Worm (Caenorhabditis elegans) whole organism, dauer: ENCODE results near the gene C02F5.10.

Experiments used
- unc-62 ChIP-seq: sonication (generic microtip); optimal IDR thresholded peaks from 2 replicates; lab custom pipeline; 2017; ENCODE audit warnings: missing biosample characterization, missing genetic modification reagents, missing genetic modification characterization

C02F5.10 gene

DNA sequence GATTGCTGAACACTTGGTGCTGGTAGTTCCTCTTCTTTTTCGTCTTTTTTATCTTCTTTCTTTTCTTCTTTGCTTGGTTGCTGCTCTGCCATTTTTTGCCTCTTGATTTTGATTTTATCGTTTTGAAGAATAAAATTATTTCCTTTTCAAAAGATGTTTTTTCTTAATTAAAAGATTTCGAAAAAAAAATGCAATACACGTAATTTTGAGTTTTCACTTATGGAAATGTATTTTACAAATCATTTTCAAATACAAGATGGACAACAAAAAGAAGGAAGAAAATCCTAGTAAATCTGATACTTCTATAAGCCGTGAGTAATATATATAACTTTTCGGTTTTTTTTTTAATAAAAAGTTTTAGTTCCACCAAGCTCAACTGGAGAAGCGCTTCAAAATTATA lies at the start of gene C02F5.10, which contains the start of gene C02F5.2:
Gene C02F5.10 (minus strand): TSS at position 101 of the 400 bp plus-strand sequence.
Gene C02F5.2 (plus strand): TSS at position 239 of the 400 bp plus-strand sequence.
- no peak for TF ChIP-seq unc-62

- TF ChIP-seq unc-62 = no peak
Observed at ce11 chrIII:8298216-8298920, 49.1 kb upstream of the C02F5.10 start.

DNA sequence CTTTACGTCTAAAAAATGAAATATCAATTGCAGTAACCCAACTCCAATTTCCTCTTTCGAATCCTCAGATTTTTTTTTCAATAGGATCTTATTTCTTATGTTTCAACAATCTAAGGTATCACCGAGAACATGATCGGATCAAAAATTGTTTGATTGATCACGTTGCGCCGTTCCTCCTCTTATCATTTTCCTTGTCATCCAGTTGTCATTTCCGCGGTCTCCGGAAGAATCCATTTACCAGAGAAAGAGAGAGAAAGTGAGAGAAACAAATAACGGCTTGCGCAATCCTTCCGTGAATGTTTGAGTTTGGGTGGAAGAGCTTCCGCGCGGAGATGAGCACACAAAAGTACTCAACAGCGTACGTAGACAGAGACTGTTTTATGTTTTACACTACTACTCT lies 44.0 kb upstream of the C02F5.10 start:
- TF ChIP-seq unc-62 = no peak

DNA sequence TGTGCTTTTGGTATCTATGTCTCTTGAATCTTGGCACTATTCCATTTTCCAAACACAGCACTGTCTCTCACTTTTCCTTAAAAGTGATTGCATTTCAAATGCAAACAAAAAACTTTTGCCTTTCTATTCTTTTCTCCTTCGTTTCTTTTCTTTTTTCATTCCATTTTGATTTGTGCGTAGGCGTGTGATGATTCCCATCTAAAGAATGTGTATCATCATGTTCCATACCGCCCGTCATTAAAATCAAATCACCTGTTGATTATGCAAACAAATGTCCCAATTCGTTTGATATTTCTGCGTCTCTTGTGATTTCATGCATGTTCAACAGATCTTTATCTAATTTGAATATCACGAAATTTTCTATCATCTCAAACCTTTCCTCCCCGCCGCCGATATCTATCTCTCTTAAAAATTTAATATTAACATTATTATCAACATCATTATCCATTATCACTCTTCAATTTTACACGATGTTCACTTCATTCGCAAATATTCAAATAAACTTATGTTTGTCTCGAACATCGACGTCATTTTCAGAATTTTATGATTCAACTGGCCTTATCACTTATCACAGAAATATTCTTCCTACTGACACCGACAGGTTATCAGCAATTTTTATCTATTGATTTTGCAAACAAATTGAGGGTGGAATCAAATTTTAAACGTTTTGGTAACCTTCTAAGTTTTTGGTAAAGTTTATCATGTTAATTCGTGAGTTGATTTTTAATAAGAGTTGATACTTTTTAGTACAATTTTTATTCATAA lies 42.2 kb upstream of the C02F5.10 start:
- no peak for TF ChIP-seq unc-62

ce11 chrIII:8289181-8289580 lies 39.9 kb upstream of the C02F5.10 start:
- no peak for TF ChIP-seq unc-62

DNA sequence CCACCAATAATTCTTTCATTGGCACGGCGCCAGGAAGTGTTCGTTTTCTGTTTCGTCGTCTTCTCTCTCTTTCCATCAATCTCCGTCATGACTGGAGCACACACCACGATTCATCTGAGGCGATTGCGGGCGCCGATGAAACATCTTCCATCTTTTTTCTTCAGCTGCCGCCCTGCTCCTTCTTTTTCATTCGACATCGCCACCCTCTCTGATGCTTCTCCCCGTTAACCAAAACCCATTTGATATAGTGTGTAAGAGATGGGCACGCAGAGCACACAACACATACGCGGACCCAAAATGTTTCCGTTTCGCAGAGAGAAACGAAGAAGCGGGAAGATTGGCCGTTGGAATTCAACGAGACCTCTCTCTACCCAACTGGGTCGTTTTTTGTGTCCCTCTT lies 38.2 kb upstream of the C02F5.10 start:
- no peak for TF ChIP-seq unc-62

DNA sequence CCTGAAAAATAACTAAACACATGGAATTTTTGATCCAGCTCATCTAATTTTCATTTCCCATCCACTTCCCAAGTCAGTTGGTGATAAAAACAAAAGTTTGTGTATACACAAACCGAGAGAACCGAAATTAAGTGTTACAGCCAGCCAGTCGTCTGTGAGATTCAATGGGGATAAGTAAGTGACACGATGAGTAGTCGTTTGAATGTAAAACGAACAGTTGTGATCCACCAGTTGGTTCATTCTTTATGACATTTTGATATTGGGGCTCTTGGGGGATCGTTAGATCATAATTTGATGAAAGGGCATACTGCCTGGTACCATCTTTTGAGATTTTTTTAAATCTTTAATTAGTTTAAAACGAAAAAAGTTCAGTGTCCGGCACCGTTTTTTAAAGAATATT lies 37.5 kb upstream of the C02F5.10 start:
- TF ChIP-seq unc-62 = no peak

- no peak for TF ChIP-seq unc-62
Observed at ce11 chrIII:8286003-8286402, 36.7 kb upstream of the C02F5.10 start.

DNA sequence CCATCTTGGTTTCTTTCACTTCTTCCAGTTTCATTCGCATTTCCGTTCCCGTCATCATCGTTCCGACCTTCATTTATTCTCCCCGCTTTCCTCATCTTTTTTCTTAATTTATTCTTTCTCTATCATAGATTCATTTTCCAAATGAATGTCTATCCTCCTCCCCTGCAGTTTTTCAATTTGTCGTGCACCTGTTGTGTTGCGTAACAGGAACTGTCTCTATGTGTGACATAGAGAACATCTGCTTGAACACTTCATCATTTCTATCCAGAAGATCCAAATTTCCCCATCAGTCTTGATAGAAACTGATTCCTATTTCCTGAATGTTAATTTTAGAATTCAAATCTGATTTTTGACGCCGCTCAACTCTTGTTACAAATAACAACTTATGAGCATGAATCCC lies 34.2 kb upstream of the C02F5.10 start:
- no peak for TF ChIP-seq unc-62

DNA sequence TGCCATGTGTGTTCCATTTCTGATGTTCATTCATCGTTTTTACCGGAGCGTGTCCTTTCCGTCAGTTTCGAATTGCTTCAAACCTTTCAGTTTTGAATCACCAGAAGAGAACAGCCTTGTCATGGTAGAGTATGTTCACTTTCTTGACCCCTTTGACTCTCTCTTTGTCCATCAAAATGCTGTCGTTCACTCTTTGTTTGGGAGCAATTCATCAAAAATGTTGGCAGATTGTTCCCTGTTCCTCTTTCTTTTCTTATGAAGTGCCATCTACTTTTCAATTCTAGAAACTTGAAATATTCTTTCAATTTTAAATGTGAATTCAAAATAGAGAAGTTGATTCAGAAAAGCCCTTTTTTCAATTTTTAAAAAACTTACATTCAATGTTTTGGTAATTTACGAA lies 32.0 kb upstream of the C02F5.10 start:
- no peak for TF ChIP-seq unc-62

DNA sequence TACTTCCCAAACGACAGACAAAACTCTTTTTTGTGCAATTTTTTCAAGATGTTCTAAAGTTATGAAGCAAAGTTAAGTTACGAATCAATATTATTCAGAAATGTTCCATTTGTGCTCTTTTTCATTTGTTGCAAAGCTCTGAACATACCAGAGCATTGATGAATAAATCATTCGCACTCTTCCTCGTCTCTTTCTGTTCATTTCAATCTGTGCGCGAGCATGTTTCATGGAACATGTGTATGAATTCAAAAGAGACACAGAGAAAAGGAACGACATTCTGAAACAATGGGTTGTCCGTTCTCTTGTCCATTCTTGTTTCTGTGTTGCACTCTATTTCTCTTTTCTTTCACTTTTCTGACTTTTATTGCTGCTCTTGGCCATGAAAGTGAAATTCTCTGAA lies 31.1 kb upstream of the C02F5.10 start:
- TF ChIP-seq unc-62 = no peak

DNA sequence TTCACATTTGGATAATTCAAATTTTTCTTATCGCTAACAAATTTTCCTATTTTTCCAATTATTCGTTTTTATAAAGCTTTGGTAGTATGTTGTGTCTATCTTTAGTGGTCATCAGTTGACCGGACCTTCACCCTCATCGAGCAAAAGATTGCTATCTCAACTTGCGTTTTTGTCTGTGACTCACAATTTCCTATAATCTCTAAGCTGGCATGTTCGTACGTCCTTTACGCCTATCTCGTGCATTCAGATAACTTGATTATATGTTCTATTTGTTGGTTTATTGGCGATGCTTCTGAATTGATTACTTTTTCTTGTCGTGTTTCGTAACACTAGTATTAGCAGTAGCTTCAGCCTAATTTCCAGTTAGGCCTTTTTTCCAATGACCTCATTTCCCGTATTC lies 30.3 kb upstream of the C02F5.10 start:
- no peak for TF ChIP-seq unc-62

DNA sequence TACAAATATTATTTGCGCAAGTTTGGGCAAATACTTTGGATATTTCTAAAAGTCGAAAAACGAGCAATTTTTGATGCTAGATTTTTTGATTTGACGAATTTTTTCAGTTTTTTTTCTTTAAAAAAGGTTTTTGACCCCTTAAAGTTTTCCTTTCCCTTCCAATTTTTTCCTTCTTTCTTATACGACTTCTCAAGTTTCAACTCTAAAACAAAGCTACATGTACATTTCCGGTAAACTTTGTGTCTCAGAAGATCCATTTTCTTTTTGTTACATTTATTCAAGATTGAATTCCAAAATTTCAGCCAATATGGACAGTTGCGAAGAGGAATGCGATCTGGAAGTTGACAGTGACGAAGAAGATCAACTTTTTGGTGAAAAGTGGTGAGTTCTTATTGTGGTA lies 29.5 kb upstream of the C02F5.10 start, which contains the start of gene mig-10:
Gene mig-10 (plus strand): TSS at position 301 of the 400 bp plus-strand sequence.
- no peak for TF ChIP-seq unc-62

- no peak for TF ChIP-seq unc-62
Observed at ce11 chrIII:8275871-8276270, 26.6 kb upstream of the C02F5.10 start, which contains the start of gene clec-160. Gene clec-160 (minus strand): TSS chrIII:8275971.

DNA sequence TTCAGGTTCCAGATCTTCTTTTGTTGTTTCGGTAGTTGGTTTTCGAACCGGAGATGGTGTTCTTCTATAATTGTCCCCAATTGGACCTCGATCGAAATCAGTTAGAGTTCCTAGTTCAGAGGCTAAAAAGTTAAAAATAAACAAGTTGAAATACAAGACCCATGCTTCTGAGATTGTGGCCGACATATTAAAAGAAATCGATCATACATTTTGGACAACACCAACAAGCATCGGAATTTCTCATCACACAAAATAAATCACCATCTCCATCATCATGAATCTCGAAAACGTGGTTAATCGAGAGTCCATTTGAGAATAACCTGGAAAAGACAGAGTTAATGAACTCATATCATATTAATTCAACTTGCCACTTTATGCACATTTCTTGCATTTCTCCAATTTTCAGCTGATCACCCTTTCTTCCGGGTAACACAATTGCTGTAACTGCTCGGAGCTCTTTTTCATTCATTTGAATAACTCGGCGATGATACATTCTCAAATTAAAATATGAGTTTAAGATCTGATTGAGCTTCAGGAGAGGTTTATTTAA lies 22.5 kb upstream of the C02F5.10 start, which contains the start of the genes mps-4 and F09G8.10:
Gene mps-4 (minus strand): TSS at position 101 of the 550 bp plus-strand sequence.
Gene F09G8.10 (minus strand): TSS at position 500 of the 550 bp plus-strand sequence.
- no peak for TF ChIP-seq unc-62

DNA sequence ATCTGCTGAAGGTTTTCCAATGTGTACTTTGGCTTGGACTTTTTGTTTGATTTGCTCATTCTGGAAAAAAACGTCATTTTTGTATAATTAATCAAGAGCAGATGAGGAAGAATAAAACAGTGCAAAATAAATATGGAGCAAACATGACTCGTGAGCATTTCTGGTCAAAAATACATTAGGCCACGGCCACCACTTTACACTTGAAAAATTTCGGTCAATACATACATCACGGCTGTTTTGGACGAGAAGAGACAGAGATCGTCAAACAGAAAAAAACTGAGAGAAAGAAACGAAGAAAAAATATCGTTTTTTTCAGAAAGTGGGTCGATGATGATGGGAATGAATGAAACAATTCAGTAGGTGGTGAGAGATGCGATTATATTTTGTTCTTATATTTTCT lies 19.0 kb upstream of the C02F5.10 start, which contains the start of the genes F09G8.7 and crn-7:
Gene F09G8.7 (minus strand): TSS at position 60 of the 400 bp plus-strand sequence.
Gene crn-7 (plus strand): TSS at position 236 of the 400 bp plus-strand sequence.
- no peak for TF ChIP-seq unc-62

- no peak for TF ChIP-seq unc-62
Observed at ce11 chrIII:8265753-8266152, 16.5 kb upstream of the C02F5.10 start, which contains the start of gene mrps-9. Gene mrps-9 (plus strand): TSS chrIII:8266062.
